Worm (Caenorhabditis elegans): ENCODE results near the gene F13B12.4.

Gene F13B12.4

DNA sequence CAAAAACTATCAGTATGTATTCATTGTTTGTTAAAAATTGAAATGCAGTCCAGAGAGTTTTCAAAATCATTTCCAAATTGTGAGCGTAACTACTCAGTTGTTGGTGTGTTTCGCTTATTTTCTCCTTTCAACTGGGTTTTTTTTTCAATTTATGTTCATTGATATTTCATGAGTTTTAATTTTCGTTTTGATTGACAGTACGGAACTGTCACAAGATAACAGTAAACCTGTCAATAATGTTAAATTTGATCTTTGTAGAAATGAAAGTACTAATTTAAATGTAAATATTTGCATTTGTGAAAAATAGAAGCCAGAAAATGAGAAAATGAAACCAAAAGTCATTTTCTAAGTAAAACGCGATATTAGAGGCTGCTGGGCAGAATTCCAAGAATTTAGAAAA lies 12.9 kb upstream of the F13B12.4 start:
- no peak for TF ChIP-seq ama-1 (optimal IDR thresholded peaks at IDR 0.05)
- no peak for TF ChIP-seq nhr-25 (tag; optimal IDR thresholded peaks at IDR 0.05)
- TF ChIP-seq egl-5 (tag; optimal IDR thresholded peaks at IDR 0.05) = no peak
- no peak for TF ChIP-seq ceh-28 (tag; optimal IDR thresholded peaks at IDR 0.05)
- TF ChIP-seq unc-39 (tag; optimal IDR thresholded peaks at IDR 0.05) = no peak
- no peak for TF ChIP-seq nhr-43 (tag; optimal IDR thresholded peaks at IDR 0.05; ENCODE audit: poor library complexity, severe bottlenecking)
- no peak for TF ChIP-seq jun-1 (tag; optimal IDR thresholded peaks at IDR 0.05)
- TF ChIP-seq nhr-77 (tag; optimal IDR thresholded peaks at IDR 0.05) = no peak
- TF ChIP-seq nhr-237 (tag; optimal IDR thresholded peaks at IDR 0.05) = no peak
- TF ChIP-seq mml-1 (tag; optimal IDR thresholded peaks at IDR 0.05) = no peak
- no peak for TF ChIP-seq ceh-9 (tag; optimal IDR thresholded peaks at IDR 0.05)
- TF ChIP-seq elt-1 (tag; optimal IDR thresholded peaks at IDR 0.05) = no peak

DNA sequence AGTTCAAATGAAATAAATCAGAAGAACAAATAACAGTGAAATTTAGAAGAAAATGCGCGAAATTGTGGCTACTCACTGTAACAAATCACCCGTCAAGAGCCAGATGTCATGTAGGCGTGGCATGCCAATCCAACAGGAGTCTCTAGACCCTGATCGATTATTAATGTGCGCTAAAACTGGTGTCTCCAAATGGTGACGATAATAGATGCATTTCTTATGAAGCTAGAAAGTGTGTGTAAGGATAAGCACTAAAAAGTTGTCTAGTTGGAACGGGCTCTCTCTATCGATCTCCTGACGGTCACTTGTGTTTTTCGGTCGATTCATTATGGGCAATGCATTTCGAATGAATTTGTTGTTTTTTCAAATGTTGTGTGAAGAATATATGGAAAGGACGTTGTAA lies 12.1 kb upstream of the F13B12.4 start, which contains the start of gene mec-3:
Gene mec-3 (minus strand): TSS at position 101 of the 400 bp plus-strand sequence.
- no peak for TF ChIP-seq pqm-1 (tag; optimal IDR thresholded peaks at IDR 0.05)
- TF ChIP-seq nfya-1 (tag; optimal IDR thresholded peaks at IDR 0.05; ENCODE audit: insufficient read depth) = peak; percentile 10
- TF ChIP-seq ceh-82 (tag; optimal IDR thresholded peaks at IDR 0.05) = no peak

DNA sequence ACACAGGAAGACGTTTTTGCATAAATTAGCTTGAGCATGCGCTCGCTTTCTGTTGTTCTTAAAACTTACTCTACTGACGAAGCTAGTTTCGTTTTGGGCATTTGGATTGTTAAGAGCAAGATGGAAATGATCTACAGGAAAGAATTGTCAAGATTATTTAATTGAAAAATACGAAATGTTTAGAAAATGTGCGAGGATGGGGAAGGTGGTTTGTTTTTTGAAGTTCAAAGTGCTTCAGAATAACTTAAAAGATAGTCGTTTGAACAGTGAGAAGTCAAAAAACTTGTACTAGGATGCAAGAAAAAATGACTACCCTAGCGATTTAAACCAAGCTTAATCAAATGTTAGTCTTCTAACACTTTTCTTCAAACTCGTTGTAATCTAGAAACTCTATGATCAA lies 7.4 kb upstream of the F13B12.4 start, which contains the start of gene srb-17:
Gene srb-17 (minus strand): TSS at position 101 of the 400 bp plus-strand sequence.
- TF ChIP-seq pqm-1 (tag; optimal IDR thresholded peaks at IDR 0.05) = no peak

DNA sequence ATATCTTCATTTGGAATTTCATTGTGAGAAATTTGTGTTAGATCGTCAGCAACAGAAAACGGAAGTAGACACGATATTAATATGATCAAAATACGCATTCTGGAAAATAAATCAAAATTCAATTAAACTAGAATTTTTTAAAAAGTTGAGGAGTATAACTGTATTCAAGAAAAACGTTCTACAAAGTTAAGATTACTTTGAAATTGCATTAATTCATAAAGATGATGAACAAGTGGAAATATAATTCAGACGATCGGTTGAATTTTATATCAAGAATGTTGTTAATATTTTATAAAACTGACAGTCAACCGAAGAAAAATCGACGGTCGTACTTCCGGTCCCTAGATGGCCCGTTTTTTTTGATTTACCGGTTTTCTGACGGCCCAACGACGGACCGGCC lies 3.3 kb upstream of the F13B12.4 start, which contains the start of gene F01D4.8:
Gene F01D4.8 (minus strand): TSS at position 101 of the 400 bp plus-strand sequence.
- no peak for TF ChIP-seq eor-1 (tag; optimal IDR thresholded peaks at IDR 0.05)
- TF ChIP-seq aly-2 (tag; optimal IDR thresholded peaks at IDR 0.05) = no peak

DNA sequence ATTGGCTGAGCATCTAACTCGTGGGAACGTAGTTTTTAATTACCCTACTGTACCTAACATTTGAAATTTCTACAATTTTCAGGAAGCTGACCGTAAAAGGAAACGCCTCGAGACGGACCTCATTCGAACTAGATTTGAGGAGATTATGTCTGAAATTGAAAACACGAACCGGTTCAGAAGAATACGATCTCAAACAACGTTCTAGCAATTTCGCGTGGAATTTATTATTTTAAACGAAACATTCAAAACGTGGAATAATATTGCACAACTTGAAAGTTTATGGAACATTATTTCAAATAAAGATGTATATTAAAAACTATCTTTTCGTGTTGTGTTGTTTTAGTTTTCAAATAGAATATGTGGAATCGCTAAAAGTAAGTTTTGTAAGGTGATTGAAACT lies 6.2 kb downstream of the F13B12.4 start, which contains the start of gene F13B12.7:
Gene F13B12.7 (plus strand): TSS at position 301 of the 400 bp plus-strand sequence.
- TF ChIP-seq nhr-237 (tag; optimal IDR thresholded peaks at IDR 0.05) = no peak
- TF ChIP-seq nhr-77 (tag; optimal IDR thresholded peaks at IDR 0.05) = no peak
- TF ChIP-seq fos-1 (tag; optimal IDR thresholded peaks at IDR 0.05) = no peak
- TF ChIP-seq eor-1 (tag; optimal IDR thresholded peaks at IDR 0.05) = no peak
- TF ChIP-seq snpc-4 (tag; optimal IDR thresholded peaks at IDR 0.05) = no peak
- no peak for TF ChIP-seq nhr-43 (tag; optimal IDR thresholded peaks at IDR 0.05; ENCODE audit: poor library complexity, severe bottlenecking)

DNA sequence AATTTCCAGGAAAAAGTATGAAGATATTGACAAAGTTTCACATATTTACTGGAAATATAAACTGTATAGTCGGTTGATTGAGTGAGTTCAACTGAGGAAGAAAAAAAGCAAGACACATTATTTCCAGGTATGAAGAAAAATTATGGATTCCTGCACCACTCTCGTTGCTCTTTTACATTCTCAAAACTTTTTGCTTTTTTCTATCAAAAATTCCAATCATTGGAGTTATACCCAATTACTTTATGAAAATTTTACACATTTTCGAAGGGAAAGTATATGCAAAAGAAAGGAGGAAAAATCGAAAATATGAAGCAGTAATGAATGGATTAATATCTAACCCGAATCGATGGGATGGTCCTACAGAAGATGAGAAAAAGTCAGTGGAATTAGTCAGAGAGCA lies 6.8 kb downstream of the F13B12.4 start:
- no peak for TF ChIP-seq nhr-23 (tag; optimal IDR thresholded peaks at IDR 0.05)
- no peak for TF ChIP-seq egl-5 (tag; optimal IDR thresholded peaks at IDR 0.05)
- no peak for TF ChIP-seq lsy-12 (tag; optimal IDR thresholded peaks at IDR 0.05)
- no peak for TF ChIP-seq nhr-12 (tag; optimal IDR thresholded peaks at IDR 0.05)
- TF ChIP-seq fos-1 (tag; optimal IDR thresholded peaks at IDR 0.05) = no peak
- TF ChIP-seq elt-2 (tag; optimal IDR thresholded peaks at IDR 0.05) = no peak
- no peak for TF ChIP-seq aly-2 (tag; optimal IDR thresholded peaks at IDR 0.05)
- no peak for TF ChIP-seq nhr-11 (tag; optimal IDR thresholded peaks at IDR 0.05)

DNA sequence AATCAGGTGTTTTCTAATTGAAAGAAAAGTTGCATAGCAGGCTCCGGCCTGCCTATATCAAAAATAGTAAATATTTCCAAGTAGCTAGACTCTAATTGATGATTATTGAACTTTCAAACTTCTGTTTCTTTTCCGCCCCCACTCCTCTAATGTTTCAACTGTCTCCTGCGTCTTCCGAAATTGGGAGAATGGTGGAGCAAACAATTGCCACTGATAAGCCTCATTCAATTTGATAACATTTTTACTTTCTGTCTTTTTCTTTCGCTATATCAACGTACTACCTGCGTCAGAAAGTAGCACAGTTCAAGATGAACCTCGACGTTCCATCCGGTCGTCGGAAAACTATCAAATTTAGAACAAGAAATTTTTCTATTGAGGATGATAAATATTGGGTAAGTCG lies 10.8 kb downstream of the F13B12.4 start, which contains the start of gene F13B12.3:
Gene F13B12.3 (plus strand): TSS at position 223 of the 400 bp plus-strand sequence.
- TF ChIP-seq jun-1 (tag; optimal IDR thresholded peaks at IDR 0.05) (no peak), pqm-1 (tag; optimal IDR thresholded peaks at IDR 0.05) (peak; percentile 90), nhr-77 (tag; optimal IDR thresholded peaks at IDR 0.05) (no peak), nhr-11 (tag; optimal IDR thresholded peaks at IDR 0.05) (no peak), lin-39 (tag; optimal IDR thresholded peaks at IDR 0.05) (no peak), elt-2 (tag; optimal IDR thresholded peaks at IDR 0.05) (peak; percentile 90), pha-4 (tag; optimal IDR thresholded peaks at IDR 0.05) (peak; percentile 15)

DNA sequence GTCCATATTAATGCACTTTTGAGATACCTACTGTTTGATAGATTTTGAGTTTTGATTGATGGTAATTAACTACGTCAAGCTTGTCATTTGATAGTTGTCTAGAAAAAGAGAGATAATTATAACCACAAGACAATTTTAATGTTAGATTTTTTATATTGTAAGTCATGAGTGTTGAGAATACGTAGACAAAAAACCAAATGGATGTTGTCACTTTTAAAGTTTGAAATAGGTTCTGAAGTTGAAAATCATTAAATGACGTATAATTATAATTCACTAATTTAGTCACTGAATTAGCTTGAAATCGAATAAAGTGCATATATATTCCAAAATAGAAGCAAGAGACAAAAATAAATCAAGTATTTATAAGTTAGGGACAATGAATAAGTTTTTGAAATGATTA lies 12.6 kb downstream of the F13B12.4 start:
- TF ChIP-seq nhr-25 (tag; optimal IDR thresholded peaks at IDR 0.05) = no peak
